4 fruit fly cellular contexts compared by ENCODE assay signal in genomic region chr3R:29049055-29049722, dm6.
TF ChIP-seq lines count a peak whose summit lies in the region.

Gene CG11837 (plus strand): TSS chr3R:29049493.

- no peak for TF ChIP-seq CTCF in whole organism, embryonic (GFP tag; optimal IDR thresholded peaks at IDR 0.05; lab: Kevin White, UChicago)

TF ChIP-seq in whole organism, adult, 20 proteins besides CTCF, POLR2A, EP300 and RAD21:
- peak; percentile 91 for TF ChIP-seq kay (GFP tag; lab: Kevin White, UChicago; ENCODE audit: borderline replicate concordance)
- TF ChIP-seq toe (GFP tag; optimal IDR thresholded peaks at IDR 0.05; lab: Kevin White, UChicago): no peak
- TF ChIP-seq Mnt (GFP tag; optimal IDR thresholded peaks at IDR 0.05; lab: Kevin White, UChicago): peak; percentile 95
TF ChIP-seq in whole organism, adult: peak in this region for 2.

TF ChIP-seq in whole organism, embryonic, 481 proteins besides CTCF, POLR2A, EP300 and RAD21 (continues in another document):
- 0 out of 2 replicates have a peak, but pooled peaks have one; percentile 25 for TF ChIP-seq hbn (GFP tag; IDR thresholded peaks at IDR 0.05; lab: Robert Waterston, UW; ENCODE audit: partially characterized antibody)
- TF ChIP-seq CG17385 (GFP tag; optimal IDR thresholded peaks at IDR 0.05; lab: Kevin White, UChicago): peak; percentile 93
- 0 out of 3 replicates have a peak, but pooled peaks have one; percentile 4 for TF ChIP-seq zen2 (GFP tag; IDR thresholded peaks at IDR 0.05; lab: Robert Waterston, UW; ENCODE audit: partially characterized antibody)
- TF ChIP-seq amos (GFP tag; IDR thresholded peaks at IDR 0.05; lab: Robert Waterston, UW; ENCODE audit: partially characterized antibody): peak; percentile 25; the same call in 1 of the 2 replicates
- TF ChIP-seq CG13287 (GFP tag; IDR thresholded peaks at IDR 0.05; lab: Robert Waterston, UW; ENCODE audit: partially characterized antibody): peak; percentile 51; the same call in 1 of the 2 replicates
- no peak for TF ChIP-seq CG11504 (tag; optimal IDR thresholded peaks at IDR 0.05; lab: Kevin White, UChicago)
- peak; percentile 48; the same call in 1 of the 2 replicates for TF ChIP-seq bbx (GFP tag; IDR thresholded peaks at IDR 0.05; lab: Robert Waterston, UW; ENCODE audit: partially characterized antibody)
- TF ChIP-seq Dp (GFP tag; optimal IDR thresholded peaks at IDR 0.05; lab: Kevin White, UChicago): peak; percentile 5
- TF ChIP-seq Ravus (GFP tag; IDR thresholded peaks at IDR 0.05; lab: Robert Waterston, UW): no peak
- TF ChIP-seq Sry-δ (GFP tag; optimal IDR thresholded peaks at IDR 0.05; lab: Kevin White, UChicago): peak; percentile 2
- peak; percentile 49; the same call in 1 of the 4 replicates for TF ChIP-seq Dll (GFP tag; IDR thresholded peaks at IDR 0.05; lab: Robert Waterston, UW; ENCODE audit: partially characterized antibody)
- TF ChIP-seq MBD-R2 (GFP tag; IDR thresholded peaks at IDR 0.05; lab: Robert Waterston, UW): peak; percentile 50; the same call in 1 of the 2 replicates
- TF ChIP-seq Med (GFP tag; lab: Kevin White, UChicago): peak; percentile 28
- peak; percentile 4 for TF ChIP-seq stwl (tag; optimal IDR thresholded peaks at IDR 0.05; lab: Kevin White, UChicago)
- TF ChIP-seq Dref (GFP tag; IDR thresholded peaks at IDR 0.05; lab: Robert Waterston, UW): peak; percentile 49
- no peak for TF ChIP-seq tup (GFP tag; optimal IDR thresholded peaks at IDR 0.05; lab: Kevin White, UChicago)
- TF ChIP-seq CG34224 (GFP tag; IDR thresholded peaks at IDR 0.05; lab: Robert Waterston, UW; ENCODE audit: partially characterized antibody): peak; percentile 56; the same call in 1 of the 3 replicates
- peak; percentile 14 for TF ChIP-seq pzg (GFP tag; optimal IDR thresholded peaks at IDR 0.05; lab: Kevin White, UChicago)
- peak; percentile 32 for TF ChIP-seq MESR4 (GFP tag; optimal IDR thresholded peaks at IDR 0.05; lab: Kevin White, UChicago)
- no peak for TF ChIP-seq jigr1 (GFP tag; IDR thresholded peaks at IDR 0.05; lab: Robert Waterston, UW)
- TF ChIP-seq Scr (GFP tag; IDR thresholded peaks at IDR 0.05; lab: Robert Waterston, UW; ENCODE audit: partially characterized antibody): peak; percentile 42
- no peak for TF ChIP-seq wor (GFP tag; IDR thresholded peaks at IDR 0.05; lab: Robert Waterston, UW)
- peak; percentile 14; the same call in 1 of the 3 replicates for TF ChIP-seq CG34422 (GFP tag; IDR thresholded peaks at IDR 0.05; lab: Robert Waterston, UW)
- TF ChIP-seq BEAF-32 (GFP tag; optimal IDR thresholded peaks at IDR 0.05; lab: Kevin White, UChicago): peak; percentile 29
- no peak for TF ChIP-seq Mrtf (GFP tag; IDR thresholded peaks at IDR 0.05; lab: Robert Waterston, UW)

TF ChIP-seq in whole organism, prepupa, 60 proteins besides CTCF, POLR2A, EP300 and RAD21:
- TF ChIP-seq fkh (GFP tag; optimal IDR thresholded peaks at IDR 0.05; lab: Kevin White, UChicago): peak; percentile 74
- TF ChIP-seq vri (GFP tag; optimal IDR thresholded peaks at IDR 0.05; lab: Kevin White, UChicago): no peak

TF ChIP-seq in whole organism, wandering third instar larva, 38 proteins besides CTCF, POLR2A, EP300 and RAD21:
- TF ChIP-seq sage (GFP tag; optimal IDR thresholded peaks at IDR 0.05; lab: Kevin White, UChicago): peak; percentile 36
- no peak for TF ChIP-seq br (GFP tag; optimal IDR thresholded peaks at IDR 0.05; lab: Kevin White, UChicago)
